Fruit fly (Drosophila melanogaster): Measurements from ENCODE around the gene CG18404.

Gene CG18404

DNA sequence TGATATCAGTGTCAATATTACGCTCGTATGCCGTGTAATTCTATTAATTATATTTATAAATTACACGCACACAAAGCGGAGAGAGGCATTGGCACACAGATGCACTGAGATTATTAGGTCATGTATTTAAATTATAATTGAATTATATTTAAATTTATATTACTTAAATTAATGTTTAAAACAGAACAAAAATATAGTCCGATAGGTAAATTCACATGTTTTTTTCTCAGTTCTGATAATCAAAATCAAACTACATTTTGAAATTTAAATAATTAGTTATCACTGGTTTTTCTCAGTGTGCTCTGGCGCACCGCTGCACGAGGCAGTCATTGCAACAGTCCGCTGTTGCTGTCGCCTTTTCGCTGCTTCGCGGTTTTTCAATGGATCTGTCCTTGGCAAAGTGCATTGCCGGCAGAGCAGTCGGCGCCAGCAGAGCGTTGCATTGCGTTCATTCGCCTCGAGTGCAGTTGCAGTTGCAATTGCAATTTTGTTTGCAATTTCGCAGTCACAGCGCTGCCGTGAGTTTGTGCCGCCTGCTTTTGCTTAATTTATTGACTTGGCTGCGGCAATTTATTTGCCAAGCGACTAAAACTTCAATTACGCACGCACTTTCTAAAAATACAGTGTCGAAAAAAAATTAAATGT lies 40.6 kb downstream of the CG18404 start (continued):
- TF ChIP-seq BtbVII (GFP tag; optimal IDR thresholded peaks at IDR 0.05): no peak
- no peak for TF ChIP-seq Bgb (GFP tag; IDR thresholded peaks at IDR 0.05; ENCODE audit: partially characterized antibody)
- no peak for TF ChIP-seq lov (optimal IDR thresholded peaks at IDR 0.05)
- 0 out of 3 replicates have a peak, but pooled peaks have one; percentile 42 for TF ChIP-seq lov (GFP tag; IDR thresholded peaks at IDR 0.05)
- no peak for TF ChIP-seq CG10431 (GFP tag; optimal IDR thresholded peaks at IDR 0.05)
- TF ChIP-seq salm (tag; optimal IDR thresholded peaks at IDR 0.05): no peak
- no peak for TF ChIP-seq CG2202 (tag; optimal IDR thresholded peaks at IDR 0.05)
- TF ChIP-seq CG13296 (GFP tag; optimal IDR thresholded peaks at IDR 0.05): no peak
- no peak for TF ChIP-seq BEAF-32 (GFP tag; optimal IDR thresholded peaks at IDR 0.05)
- TF ChIP-seq row (GFP tag; IDR thresholded peaks at IDR 0.05): no peak
- peak; percentile 21 for TF ChIP-seq nmo (GFP tag; optimal IDR thresholded peaks at IDR 0.05)
- peak; percentile 15 for TF ChIP-seq Oli (tag; optimal IDR thresholded peaks at IDR 0.05)
- no peak for TF ChIP-seq fru (optimal IDR thresholded peaks at IDR 0.05)
- no peak for TF ChIP-seq CG31365 (tag; optimal IDR thresholded peaks at IDR 0.05)
- no peak for TF ChIP-seq CG32532 (GFP tag; IDR thresholded peaks at IDR 0.05)
- no peak for TF ChIP-seq CG30020 (tag; optimal IDR thresholded peaks at IDR 0.05)
- no peak for TF ChIP-seq CG33557 (GFP tag; optimal IDR thresholded peaks at IDR 0.05)
- TF ChIP-seq HLHmδ (GFP tag; optimal IDR thresholded peaks at IDR 0.05): no peak
- TF ChIP-seq D19B (GFP tag; optimal IDR thresholded peaks at IDR 0.05): no peak
- TF ChIP-seq CG12659 (GFP tag; optimal IDR thresholded peaks at IDR 0.05): no peak
- no peak for TF ChIP-seq Max (GFP tag; optimal IDR thresholded peaks at IDR 0.05)
- TF ChIP-seq CG17829 (tag; optimal IDR thresholded peaks at IDR 0.05): no peak
- no peak for TF ChIP-seq lmd (GFP tag; IDR thresholded peaks at IDR 0.05)
- no peak for TF ChIP-seq prd (optimal IDR thresholded peaks at IDR 0.05)
- peak; percentile 37; the same call in 2 of the 3 replicates for TF ChIP-seq prd (GFP tag; IDR thresholded peaks at IDR 0.05)
- TF ChIP-seq Fer3 (tag; optimal IDR thresholded peaks at IDR 0.05): no peak
- no peak for TF ChIP-seq Kr (GFP tag; optimal IDR thresholded peaks at IDR 0.05)
- peak in 1 of 3 experiments; percentile 23 for TF ChIP-seq lola (GFP tag; optimal IDR thresholded peaks at IDR 0.05)
- no peak for TF ChIP-seq CG15696 (tag; optimal IDR thresholded peaks at IDR 0.05)
- no peak for TF ChIP-seq wdn (GFP tag; IDR thresholded peaks at IDR 0.05)
- no peak for TF ChIP-seq CG10462 (GFP tag; optimal IDR thresholded peaks at IDR 0.05)
- 0 out of 3 replicates have a peak, but pooled peaks have one; percentile 29 for TF ChIP-seq CG6175 (GFP tag; IDR thresholded peaks at IDR 0.05)
- no peak for TF ChIP-seq tx (GFP tag; optimal IDR thresholded peaks at IDR 0.05)
- no peak for TF ChIP-seq ap (GFP tag; IDR thresholded peaks at IDR 0.05)
- no peak for TF ChIP-seq usp (GFP tag; optimal IDR thresholded peaks at IDR 0.05)
- no peak for TF ChIP-seq grn (GFP tag; optimal IDR thresholded peaks at IDR 0.05)
- no peak for TF ChIP-seq CG13287 (GFP tag; IDR thresholded peaks at IDR 0.05; ENCODE audit: partially characterized antibody)
- no peak for TF ChIP-seq CG8924 (tag; optimal IDR thresholded peaks at IDR 0.05)
- TF ChIP-seq onecut (GFP tag; IDR thresholded peaks at IDR 0.05): no peak
- no peak for TF ChIP-seq bigmax (GFP tag; optimal IDR thresholded peaks at IDR 0.05)
- no peak for TF ChIP-seq bab2 (GFP tag; optimal IDR thresholded peaks at IDR 0.05)
- TF ChIP-seq CG17328 (GFP tag; IDR thresholded peaks at IDR 0.05): peak; percentile 36; the same call in 1 of the 2 replicates
- TF ChIP-seq scrt (GFP tag; optimal IDR thresholded peaks at IDR 0.05): no peak
- TF ChIP-seq HmgD (GFP tag; optimal IDR thresholded peaks at IDR 0.05): no peak
- no peak for TF ChIP-seq CG10209 (GFP tag; optimal IDR thresholded peaks at IDR 0.05)
- TF ChIP-seq ara (GFP tag; IDR thresholded peaks at IDR 0.05): no peak
- no peak for TF ChIP-seq Vsx1 (GFP tag; optimal IDR thresholded peaks at IDR 0.05)
- TF ChIP-seq Neu2 (GFP tag; optimal IDR thresholded peaks at IDR 0.05; ENCODE audit: borderline replicate concordance): no peak
- no peak for TF ChIP-seq CG4820 (GFP tag; optimal IDR thresholded peaks at IDR 0.05)
- no peak for TF ChIP-seq CG3838 (GFP tag; optimal IDR thresholded peaks at IDR 0.05)
- no peak for TF ChIP-seq z (GFP tag; IDR thresholded peaks at IDR 0.05)

Measured in whole organism, embryonic.